Worm (Caenorhabditis elegans): ENCODE data around the gene gtap-1.

DNA sequence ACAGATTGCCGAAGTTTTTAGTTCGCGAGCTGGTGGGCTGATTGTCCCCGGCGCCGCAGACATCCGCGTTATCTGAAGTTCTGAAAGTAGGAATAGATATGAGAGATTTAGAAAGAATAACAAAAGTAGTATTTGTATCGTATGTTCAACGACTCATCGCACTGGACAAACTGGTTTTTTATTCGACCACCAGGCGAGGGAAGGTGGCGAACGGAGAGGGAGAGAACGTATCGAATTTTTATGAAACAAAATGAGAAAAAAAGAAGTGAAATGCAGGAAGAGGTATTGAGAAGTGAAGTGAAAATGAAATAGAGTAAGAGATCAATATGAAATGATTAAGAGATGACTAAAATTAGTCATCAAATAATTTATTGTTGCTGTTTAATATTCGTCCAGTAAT is 5.7 kb downstream of the gtap-1 start, which contains the start of gene tbc-2:
- TF ChIP-seq unc-62 (GFP tag; optimal IDR thresholded peaks at IDR 0.05) (no peak), skn-1 (tag; optimal IDR thresholded peaks at IDR 0.05) (no peak), ztf-11 (tag; optimal IDR thresholded peaks at IDR 0.05) (no peak), jun-1 (tag; optimal IDR thresholded peaks at IDR 0.05) (no peak), zag-1 (tag; optimal IDR thresholded peaks at IDR 0.05) (no peak)

All from whole organism, L1 larva.